Worm (Caenorhabditis elegans): ENCODE measurements around the gene fipr-15.

DNA sequence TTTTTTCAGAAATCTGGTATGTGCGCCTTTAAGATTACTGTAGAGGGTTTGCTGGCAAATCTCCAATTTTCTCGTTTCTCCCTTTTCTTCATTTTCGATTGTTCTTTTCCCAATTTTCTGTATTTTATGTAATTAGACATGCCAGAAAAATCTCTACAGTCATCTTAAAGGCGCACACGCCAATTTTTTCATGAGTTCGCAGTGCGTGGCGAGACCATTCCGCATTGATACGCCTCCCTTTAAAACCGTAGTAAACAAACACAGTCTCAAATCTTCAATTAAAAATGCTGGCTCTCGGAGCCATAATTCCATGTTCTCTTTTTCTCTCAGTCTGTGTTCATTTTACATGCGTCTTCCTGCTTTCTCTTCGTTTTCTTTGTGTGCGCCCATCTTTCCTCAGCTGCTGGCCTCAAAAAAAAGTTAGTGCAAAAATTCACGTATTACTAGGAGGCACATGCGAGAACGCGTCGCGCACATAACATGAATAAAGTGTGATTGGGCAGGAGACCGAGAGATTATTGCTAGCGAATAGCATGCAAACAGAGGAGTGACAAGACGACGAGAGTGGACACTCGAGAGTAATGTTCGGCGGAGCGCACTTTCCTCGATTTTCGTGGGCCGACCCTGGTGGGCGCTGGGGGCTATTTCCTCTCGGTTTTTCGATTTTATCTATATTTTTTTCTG is 38.7 kb downstream of the fipr-15 start:
- TF ChIP-seq nhr-28 (tag; optimal IDR thresholded peaks at IDR 0.05) (no peak), skn-1 (tag; optimal IDR thresholded peaks at IDR 0.05) (peak; percentile 38), tbx-2 (tag; optimal IDR thresholded peaks at IDR 0.05) (no peak), nhr-237 (tag; optimal IDR thresholded peaks at IDR 0.05) (no peak), ceh-82 (tag; optimal IDR thresholded peaks at IDR 0.05) (no peak), nhr-43 (tag; optimal IDR thresholded peaks at IDR 0.05; ENCODE audit: poor library complexity, severe bottlenecking) (peak; percentile 2), pha-4 (tag; optimal IDR thresholded peaks at IDR 0.05) (peak; percentile 73), fkh-10 (GFP tag; optimal IDR thresholded peaks at IDR 0.05) (peak; percentile 61), mml-1 (tag; optimal IDR thresholded peaks at IDR 0.05) (no peak), nhr-12 (tag; optimal IDR thresholded peaks at IDR 0.05) (no peak), elt-1 (tag; optimal IDR thresholded peaks at IDR 0.05) (peak; percentile 66), ztf-4 (tag; optimal IDR thresholded peaks at IDR 0.05) (no peak), unc-62 (GFP tag; optimal IDR thresholded peaks at IDR 0.05) (no peak)

Data from whole organism, L3 larva.